Fruit fly (Drosophila melanogaster): Measurements from ENCODE around the gene CG33223.
A peak's percentile ranks its signal among the peaks of the same experiment; 100 is the strongest.

CG33223 gene

dm6 chrX:8521492-8521891, 37.8 kb upstream of the CG33223 start:
- TF ChIP-seq vri (GFP tag; optimal IDR thresholded peaks at IDR 0.05), result no peak
- peak in 1 of 2 experiments; percentile 10 for TF ChIP-seq salr (GFP tag; optimal IDR thresholded peaks at IDR 0.05)
- peak; percentile 67 for TF ChIP-seq CG6276 (GFP tag; optimal IDR thresholded peaks at IDR 0.05)
- no peak for TF ChIP-seq dsx (GFP tag; optimal IDR thresholded peaks at IDR 0.05; ENCODE audit: poor library complexity, severe bottlenecking)
- TF ChIP-seq CG4318 (GFP tag; optimal IDR thresholded peaks at IDR 0.05), result peak; percentile 38
- TF ChIP-seq Gug (GFP tag; IDR thresholded peaks at IDR 0.05), result peak; percentile 52
- TF ChIP-seq Eip78C (GFP tag), result peak; percentile 62
- no peak for TF ChIP-seq CG7368 (GFP tag; optimal IDR thresholded peaks at IDR 0.05)
- TF ChIP-seq CG6808 (GFP tag; optimal IDR thresholded peaks at IDR 0.05), result no peak
- no peak for TF ChIP-seq CG11902 (GFP tag; optimal IDR thresholded peaks at IDR 0.05)
- TF ChIP-seq eg (GFP tag; IDR thresholded peaks at IDR 0.05), result peak; percentile 67; the same call in 2 of the 3 replicates
- 0 out of 2 replicates have a peak, but pooled peaks have one; percentile 13 for TF ChIP-seq CG11294 (GFP tag; IDR thresholded peaks at IDR 0.05)
- TF ChIP-seq CG6163 (GFP tag; IDR thresholded peaks at IDR 0.05), result peak; percentile 28; the same call in 1 of the 3 replicates
- TF ChIP-seq fkh (GFP tag; optimal IDR thresholded peaks at IDR 0.05), result no peak
- TF ChIP-seq CG8319 (GFP tag; optimal IDR thresholded peaks at IDR 0.05), result no peak
- TF ChIP-seq dac (GFP tag; optimal IDR thresholded peaks at IDR 0.05), result peak; percentile 10
- TF ChIP-seq acj6 (GFP tag; optimal IDR thresholded peaks at IDR 0.05), result peak; percentile 16
- TF ChIP-seq Lpt (GFP tag; optimal IDR thresholded peaks at IDR 0.05), result peak; percentile 52
- no peak for TF ChIP-seq cyc (GFP tag; optimal IDR thresholded peaks at IDR 0.05)
- no peak for TF ChIP-seq fd59A (GFP tag; optimal IDR thresholded peaks at IDR 0.05)
- TF ChIP-seq CG15336 (GFP tag; IDR thresholded peaks at IDR 0.05), result peak; percentile 72
- TF ChIP-seq OdsH (GFP tag; optimal IDR thresholded peaks at IDR 0.05), result peak; percentile 13
- TF ChIP-seq CG6792 (GFP tag; optimal IDR thresholded peaks at IDR 0.05), result no peak
- peak; percentile 66 for TF ChIP-seq Hr4 (GFP tag; optimal IDR thresholded peaks at IDR 0.05)
- no peak for TF ChIP-seq CG3919 (GFP tag; optimal IDR thresholded peaks at IDR 0.05)
- TF ChIP-seq CG8119 (GFP tag; IDR thresholded peaks at IDR 0.05), result peak; percentile 71
- peak; percentile 71 for TF ChIP-seq CG32006 (GFP tag; optimal IDR thresholded peaks at IDR 0.05)

- no peak for TF ChIP-seq CG34406 (GFP tag; optimal IDR thresholded peaks at IDR 0.05)
- TF ChIP-seq CG8632 (GFP tag; optimal IDR thresholded peaks at IDR 0.05), result no peak
- no peak for TF ChIP-seq Hr38 (GFP tag; optimal IDR thresholded peaks at IDR 0.05)
- TF ChIP-seq vri (GFP tag; optimal IDR thresholded peaks at IDR 0.05), result peak; percentile 28
- no peak for TF ChIP-seq achi (GFP tag; optimal IDR thresholded peaks at IDR 0.05)
- no peak for TF ChIP-seq salr (GFP tag; optimal IDR thresholded peaks at IDR 0.05)
Measured at dm6 chrX:8520517-8520916, 36.8 kb upstream of the CG33223 start.

dm6 chrX:8518025-8518661, 34.5 kb upstream of the CG33223 start:
- TF ChIP-seq CG3032 (tag; optimal IDR thresholded peaks at IDR 0.05) (no peak), CG6792 (GFP tag; optimal IDR thresholded peaks at IDR 0.05) (no peak), CG31627 (GFP tag; optimal IDR thresholded peaks at IDR 0.05) (no peak), CG32006 (GFP tag; optimal IDR thresholded peaks at IDR 0.05) (no peak), esn (GFP tag; optimal IDR thresholded peaks at IDR 0.05) (no peak), CG3919 (GFP tag; optimal IDR thresholded peaks at IDR 0.05) (no peak), cyc (GFP tag; optimal IDR thresholded peaks at IDR 0.05) (no peak), fd85E (GFP tag; optimal IDR thresholded peaks at IDR 0.05) (no peak), Sox102F (GFP tag; optimal IDR thresholded peaks at IDR 0.05) (no peak), CG6163 (GFP tag; IDR thresholded peaks at IDR 0.05) (peak; percentile 20; the same call in 1 of the 3 replicates), achi (GFP tag; optimal IDR thresholded peaks at IDR 0.05) (no peak), CG16779 (tag; optimal IDR thresholded peaks at IDR 0.05) (no peak), net (GFP tag; optimal IDR thresholded peaks at IDR 0.05) (no peak), dsx (GFP tag; optimal IDR thresholded peaks at IDR 0.05; ENCODE audit: poor library complexity, severe bottlenecking) (peak; percentile 9), Hr38 (GFP tag; optimal IDR thresholded peaks at IDR 0.05) (no peak), lz (GFP tag; optimal IDR thresholded peaks at IDR 0.05) (no peak), Hr4 (GFP tag; optimal IDR thresholded peaks at IDR 0.05) (no peak), Eip93F (GFP tag; optimal IDR thresholded peaks at IDR 0.05) (no peak), topi (GFP tag; optimal IDR thresholded peaks at IDR 0.05) (no peak), Gug (GFP tag; IDR thresholded peaks at IDR 0.05) (no peak), CG11902 (GFP tag; optimal IDR thresholded peaks at IDR 0.05) (no peak), Ets96B (tag; optimal IDR thresholded peaks at IDR 0.05) (peak; percentile 13), svp (GFP tag) (no peak), Eip78C (GFP tag) (peak; percentile 75), CG11294 (GFP tag; IDR thresholded peaks at IDR 0.05) (no peak), CG6808 (GFP tag; optimal IDR thresholded peaks at IDR 0.05) (peak; percentile 47), CG10669 (GFP tag; optimal IDR thresholded peaks at IDR 0.05) (no peak), eg (GFP tag; IDR thresholded peaks at IDR 0.05) (peak; percentile 45; the same call in 1 of the 3 replicates), CG8119 (GFP tag; IDR thresholded peaks at IDR 0.05) (peak; percentile 22; the same call in 1 of the 3 replicates), ss (GFP tag; optimal IDR thresholded peaks at IDR 0.05) (peak; percentile 59 to 74)
